Fruit fly (Drosophila melanogaster) whole organism, embryonic: ENCODE measurements around the gene Ptth.

ENCODE experiments used
- Ada2b ChIP-seq: fragments of 200-800 bp; sonication (Bioruptor generic); IDR thresholded peaks from 2 replicates; pipeline ENCODE4 v1.3.6; 2022; ENCODE audit warnings: missing biosample characterization, missing genetic modification characterization
- Awh ChIP-seq: fragments of 200-800 bp; sonication (Bioruptor generic); IDR thresholded peaks from 2 replicates; pipeline ENCODE4, ENCODE4 v1.3.6; 2022; ENCODE audit warnings: missing biosample characterization, missing genetic modification characterization
- Blimp-1 ChIP-seq: fragments of 200-800 bp; sonication (Bioruptor generic); optimal IDR thresholded peaks from 3 replicates; lab custom pipeline; 2018; ENCODE audit warnings: missing biosample characterization, missing genetic modification characterization, mild to moderate bottlenecking, moderate library complexity, missing genetic modification reagents
- Bteb2 ChIP-seq: fragments of 200-800 bp; sonication (Bioruptor generic); optimal IDR thresholded peaks from 2 replicates; lab custom pipeline; 2016; ENCODE audit warnings: missing biosample characterization, missing genetic modification characterization
- C15 ChIP-seq: fragments of 200-800 bp; sonication (Bioruptor generic); IDR thresholded peaks from 3 replicates; pipeline ENCODE4 v1.3.6; 2022; ENCODE audit warnings: missing biosample characterization, missing genetic modification characterization
- CG13287 ChIP-seq: fragments of 200-800 bp; sonication (Bioruptor generic); IDR thresholded peaks from 2 replicates; pipeline ENCODE4 v1.3.6; 2022; ENCODE audit warnings: missing biosample characterization, missing genetic modification characterization; ENCODE audit not compliant: partially characterized antibody
- CG13296 ChIP-seq: fragments of 200-800 bp; sonication (Bioruptor generic); optimal IDR thresholded peaks from 3 replicates; lab custom pipeline; 2018; ENCODE audit warnings: missing biosample characterization, mild to moderate bottlenecking, missing genetic modification characterization
- CG15269 ChIP-seq: fragments of 200-800 bp; sonication (Bioruptor generic); optimal IDR thresholded peaks from 2 replicates; lab custom pipeline; 2018; ENCODE audit warnings: missing biosample characterization, mild to moderate bottlenecking, missing genetic modification characterization, moderate library complexity
- CG15601 ChIP-seq: fragments of 200-800 bp; sonication (Bioruptor generic); optimal IDR thresholded peaks from 3 replicates; lab custom pipeline; 2019; ENCODE audit warnings: missing biosample characterization, mild to moderate bottlenecking, missing genetic modification characterization, moderate library complexity
- CG17328 ChIP-seq: fragments of 200-800 bp; sonication (Bioruptor generic); IDR thresholded peaks from 2 replicates; pipeline ENCODE4 v1.3.6; 2022; ENCODE audit warnings: missing biosample characterization, missing genetic modification characterization
- CG17912 ChIP-seq: fragments of 200-800 bp; sonication (Bioruptor generic); optimal IDR thresholded peaks from 2 replicates; lab custom pipeline; 2018; ENCODE audit warnings: missing biosample characterization, mild to moderate bottlenecking, missing genetic modification characterization
- CG32772 ChIP-seq: fragments of 200-800 bp; sonication (Bioruptor generic); IDR thresholded peaks from 2 replicates; pipeline ENCODE4 v1.3.6; 2022; ENCODE audit warnings: missing biosample characterization, missing genetic modification characterization
- CG43689 ChIP-seq: fragments of 200-800 bp; sonication (Bioruptor generic); IDR thresholded peaks from 2 replicates; pipeline ENCODE4 v1.3.6; 2022; ENCODE audit warnings: missing biosample characterization, missing genetic modification characterization
- CG4730 ChIP-seq: fragments of 200-800 bp; sonication (Bioruptor generic); IDR thresholded peaks from 2 replicates; pipeline ENCODE4 v1.3.6; 2022; ENCODE audit warnings: missing biosample characterization, missing genetic modification characterization
- CG7271 ChIP-seq: fragments of 200-800 bp; sonication (Bioruptor generic); optimal IDR thresholded peaks from 2 replicates; lab custom pipeline; 2018; ENCODE audit warnings: missing biosample characterization, mild to moderate bottlenecking, missing genetic modification characterization, moderate library complexity
- CG7839 ChIP-seq: fragments of 200-800 bp; sonication (Bioruptor generic); optimal IDR thresholded peaks from 3 replicates; lab custom pipeline; 2018; ENCODE audit warnings: missing biosample characterization, mild to moderate bottlenecking, missing genetic modification characterization, moderate library complexity
- CG7987 ChIP-seq: fragments of 200-800 bp; sonication (Bioruptor generic); optimal IDR thresholded peaks from 2 replicates; lab custom pipeline; 2018; ENCODE audit warnings: missing biosample characterization, mild to moderate bottlenecking, missing genetic modification characterization, moderate library complexity
- CG9817 ChIP-seq: fragments of 200-800 bp; sonication (Bioruptor generic); optimal IDR thresholded peaks from 2 replicates; lab custom pipeline; 2018; ENCODE audit warnings: missing biosample characterization, mild to moderate bottlenecking, missing genetic modification characterization, moderate library complexity
- Camta ChIP-seq: fragments of 200-800 bp; sonication (Bioruptor generic); optimal IDR thresholded peaks from 2 replicates; lab custom pipeline; 2016; ENCODE audit warnings: missing biosample characterization, missing genetic modification characterization
- Dip3 ChIP-seq: fragments of 200-800 bp; sonication (Bioruptor generic); optimal IDR thresholded peaks from 3 replicates; lab custom pipeline; 2016; ENCODE audit warnings: missing biosample characterization, missing genetic modification characterization
- Drgx ChIP-seq: fragments of 200-800 bp; sonication (Bioruptor generic); IDR thresholded peaks from 2 replicates; pipeline ENCODE4 v1.3.6; 2022; ENCODE audit warnings: missing biosample characterization, missing genetic modification characterization
- GATAe ChIP-seq: fragments of 200-800 bp; sonication (Bioruptor generic); conservative IDR thresholded peaks from 2 replicates; pipeline ENCODE4 v1.3.6; 2022; ENCODE audit warnings: missing biosample characterization, missing genetic modification characterization
- H15 ChIP-seq: fragments of 200-800 bp; sonication (Bioruptor generic); IDR thresholded peaks from 3 replicates; pipeline ENCODE4 v1.3.6; 2022; ENCODE audit warnings: missing biosample characterization, missing genetic modification characterization
- Hr3 ChIP-seq: fragments of 200-800 bp; sonication (Bioruptor generic); optimal IDR thresholded peaks from 3 replicates; lab custom pipeline; 2016; ENCODE audit warnings: missing biosample characterization, missing genetic modification characterization
- Nf-YC ChIP-seq: fragments of 200-800 bp; optimal IDR thresholded peaks from 3 replicates; lab custom pipeline; 2019; ENCODE audit warnings: missing biosample characterization, mild to moderate bottlenecking, missing genetic modification characterization, moderate library complexity
- Oli ChIP-seq: fragments of 200-800 bp; sonication (Bioruptor generic); optimal IDR thresholded peaks from 2 replicates; lab custom pipeline; 2018; ENCODE audit warnings: missing biosample characterization, mild to moderate bottlenecking, missing genetic modification characterization, moderate library complexity
- Sry-δ ChIP-seq: fragments of 200-800 bp; sonication (Bioruptor generic); optimal IDR thresholded peaks from 2 replicates; lab custom pipeline; 2016; ENCODE audit warnings: missing biosample characterization, missing genetic modification characterization
- Vsx1 ChIP-seq: fragments of 200-800 bp; sonication (Bioruptor generic); optimal IDR thresholded peaks from 2 replicates; lab custom pipeline; 2017; ENCODE audit warnings: missing biosample characterization, mild to moderate bottlenecking, missing genetic modification characterization, missing genetic modification reagents
- abd-A ChIP-seq: fragments of 200-800 bp; sonication (Bioruptor generic); optimal IDR thresholded peaks from 3 replicates; lab custom pipeline; 2019; ENCODE audit warnings: missing biosample characterization, mild to moderate bottlenecking, missing genetic modification characterization, moderate library complexity
- amos ChIP-seq: fragments of 200-800 bp; sonication (Bioruptor generic); IDR thresholded peaks from 2 replicates; pipeline ENCODE4 v1.3.6; 2022; ENCODE audit warnings: missing biosample characterization, missing genetic modification characterization; ENCODE audit not compliant: partially characterized antibody
- ara ChIP-seq: fragments of 200-800 bp; sonication (Bioruptor generic); IDR thresholded peaks from 2 replicates; pipeline ENCODE4 v1.3.6; 2022; ENCODE audit warnings: missing biosample characterization, missing genetic modification characterization
- ase ChIP-seq: fragments of 200-800 bp; sonication (Bioruptor generic); IDR thresholded peaks from 3 replicates; pipeline ENCODE4 v1.3.6; 2022; ENCODE audit warnings: missing biosample characterization, missing genetic modification characterization
- bowl ChIP-seq: fragments of 200-800 bp; sonication (Bioruptor generic); IDR thresholded peaks from 2 replicates; pipeline ENCODE4 v1.3.6; 2022; ENCODE audit warnings: missing biosample characterization, missing genetic modification characterization
- crc ChIP-seq: fragments of 200-800 bp; sonication (Bioruptor generic); optimal IDR thresholded peaks from 2 replicates; lab custom pipeline; 2016; ENCODE audit warnings: missing biosample characterization, missing genetic modification characterization
- crp ChIP-seq, 2 experiments: fragments of 200-800 bp; sonication (Bioruptor generic); optimal IDR thresholded peaks; 2 replicates in 1 of 2; 3 replicates in 1 of 2; lab custom pipeline; 2017; ENCODE audit warnings: missing biosample characterization in 2 of 2, missing genetic modification characterization in 2 of 2, mild to moderate bottlenecking in 1 of 2, moderate library complexity in 1 of 2
- cwo ChIP-seq: fragments of 200-800 bp; sonication (Bioruptor generic); optimal IDR thresholded peaks from 3 replicates; lab custom pipeline; 2017; ENCODE audit warnings: missing biosample characterization, missing genetic modification characterization, mild to moderate bottlenecking, moderate library complexity, missing genetic modification reagents
- dati ChIP-seq: fragments of 200-800 bp; sonication (Bioruptor generic); IDR thresholded peaks from 2 replicates; pipeline ENCODE4 v1.3.6; 2022; ENCODE audit warnings: missing biosample characterization, missing genetic modification characterization
- dysf ChIP-seq: fragments of 200-800 bp; sonication (Bioruptor generic); IDR thresholded peaks from 3 replicates; pipeline ENCODE4 v1.3.6; 2022; ENCODE audit warnings: missing biosample characterization, missing genetic modification characterization
- emc ChIP-seq: fragments of 200-800 bp; sonication (Bioruptor generic); optimal IDR thresholded peaks from 2 replicates; lab custom pipeline; 2016; ENCODE audit warnings: missing biosample characterization, missing genetic modification characterization
- fd102C ChIP-seq: fragments of 200-800 bp; sonication (Bioruptor generic); optimal IDR thresholded peaks from 2 replicates; lab custom pipeline; 2018; ENCODE audit warnings: missing biosample characterization, mild to moderate bottlenecking, missing genetic modification characterization, moderate library complexity
- fd64A ChIP-seq: fragments of 200-800 bp; sonication (Bioruptor generic); optimal IDR thresholded peaks from 3 replicates; lab custom pipeline; 2018; ENCODE audit warnings: missing biosample characterization, mild to moderate bottlenecking, missing genetic modification characterization
- kni ChIP-seq: fragments of 200-800 bp; sonication (Bioruptor generic); optimal IDR thresholded peaks from 3 replicates; lab custom pipeline; 2017; ENCODE audit warnings: mild to moderate bottlenecking, missing biosample characterization, missing genetic modification reagents, missing genetic modification characterization
- onecut ChIP-seq: fragments of 200-800 bp; sonication (Bioruptor generic); IDR thresholded peaks from 2 replicates; pipeline ENCODE4 v1.3.6; 2022; ENCODE audit warnings: missing biosample characterization, missing genetic modification characterization
- shn ChIP-seq: fragments of 200-800 bp; sonication (Bioruptor generic); optimal IDR thresholded peaks from 3 replicates; lab custom pipeline; 2016; ENCODE audit warnings: missing biosample characterization, missing genetic modification characterization
- slou ChIP-seq: fragments of 200-800 bp; sonication (Bioruptor generic); optimal IDR thresholded peaks from 3 replicates; lab custom pipeline; 2016; ENCODE audit warnings: missing biosample characterization, missing genetic modification characterization
- sob ChIP-seq: fragments of 200-800 bp; sonication (Bioruptor generic); IDR thresholded peaks from 2 replicates; pipeline ENCODE4 v1.3.6; 2022; ENCODE audit warnings: missing biosample characterization, missing genetic modification characterization
- sug ChIP-seq: fragments of 200-800 bp; optimal IDR thresholded peaks from 2 replicates; lab custom pipeline; 2019; ENCODE audit warnings: missing biosample characterization, mild to moderate bottlenecking, missing genetic modification characterization, moderate library complexity
- tap ChIP-seq: fragments of 200-800 bp; optimal IDR thresholded peaks from 3 replicates; lab custom pipeline; 2019; ENCODE audit warnings: missing biosample characterization, mild to moderate bottlenecking, missing genetic modification characterization, moderate library complexity
- tin ChIP-seq: fragments of 200-800 bp; sonication (Bioruptor generic); optimal IDR thresholded peaks from 3 replicates; lab custom pipeline; 2016; ENCODE audit warnings: missing biosample characterization, missing genetic modification characterization
- vnd ChIP-seq: fragments of 200-800 bp; sonication (Bioruptor generic); IDR thresholded peaks from 3 replicates; pipeline ENCODE4 v1.3.6; 2022; ENCODE audit warnings: missing biosample characterization, missing genetic modification characterization; ENCODE audit not compliant: partially characterized antibody
- zfh2 ChIP-seq: fragments of 200-800 bp; sonication (Bioruptor generic); optimal IDR thresholded peaks from 2 replicates; lab custom pipeline; 2016; ENCODE audit warnings: missing biosample characterization, missing genetic modification characterization

The Ptth gene

DNA sequence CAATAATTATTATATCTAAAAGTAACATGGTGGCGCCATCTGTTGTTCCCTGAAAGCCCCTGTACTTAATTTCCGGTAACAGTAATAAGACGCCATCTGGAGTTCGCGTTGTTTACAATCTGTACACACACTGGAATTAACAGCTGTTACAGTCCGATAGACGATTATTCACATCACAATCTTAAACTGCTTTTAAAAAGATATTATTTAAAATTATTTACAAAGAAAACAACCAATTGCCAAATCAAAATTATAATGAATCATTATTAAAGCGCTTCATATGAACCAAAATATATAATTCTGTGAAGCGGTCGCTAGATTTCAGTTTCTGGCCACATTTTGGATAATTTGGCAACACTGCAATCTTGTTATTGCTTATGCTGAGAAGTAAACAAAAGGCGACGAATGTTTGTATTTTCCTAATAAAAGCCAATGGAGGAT, 25.8 kb upstream of the Ptth start, which contains the start of gene CG13689 (continued):
- TF ChIP-seq CG13287 (GFP tag; lab: Robert Waterston, UW), result peak; percentile 64
- no peak for TF ChIP-seq CG7271 (tag; lab: Kevin White, UChicago)
- TF ChIP-seq CG13296 (GFP tag; lab: Kevin White, UChicago), result no peak
- TF ChIP-seq amos (GFP tag; lab: Robert Waterston, UW), result peak; percentile 13; the same call in 1 of the 2 replicates
- TF ChIP-seq shn (GFP tag; lab: Kevin White, UChicago), result no peak
- TF ChIP-seq CG43689 (GFP tag; lab: Robert Waterston, UW), result no peak
- TF ChIP-seq emc (GFP tag; lab: Kevin White, UChicago), result no peak
- TF ChIP-seq Hr3, result peak; percentile 67
- TF ChIP-seq Sry-δ, result peak; percentile 41
- TF ChIP-seq Dip3 (GFP tag; lab: Kevin White, UChicago), result peak; percentile 13
- TF ChIP-seq Blimp-1 (GFP tag; lab: Kevin White, UChicago), result no peak
- TF ChIP-seq Ada2b (GFP tag; lab: Robert Waterston, UW), result no peak
- peak; percentile 57 for TF ChIP-seq tin (GFP tag; lab: Kevin White, UChicago)
- no peak for TF ChIP-seq bowl (GFP tag; lab: Robert Waterston, UW)
- no peak for TF ChIP-seq sug (tag; lab: Kevin White, UChicago)
- no peak for TF ChIP-seq vnd (GFP tag; lab: Robert Waterston, UW)
- no peak for TF ChIP-seq ara
- no peak for TF ChIP-seq H15
- no peak for TF ChIP-seq Nf-YC (tag; lab: Kevin White, UChicago)
- peak; percentile 10 for TF ChIP-seq tap (tag; lab: Kevin White, UChicago)
- peak; percentile 37 for TF ChIP-seq fd102C (GFP tag; lab: Kevin White, UChicago)
- peak; percentile 23 for TF ChIP-seq slou (GFP tag; lab: Kevin White, UChicago)
- TF ChIP-seq cwo (GFP tag; lab: Kevin White, UChicago), result no peak
- TF ChIP-seq abd-A, result no peak
- TF ChIP-seq GATAe (GFP tag; lab: Robert Waterston, UW), result no peak
- TF ChIP-seq Oli (tag; lab: Kevin White, UChicago), result no peak
- no peak for TF ChIP-seq dati (GFP tag; lab: Robert Waterston, UW)
- TF ChIP-seq CG32772, result peak; percentile 51; the same call in 1 of the 2 replicates
- TF ChIP-seq crp (GFP tag; optimal IDR thresholded peaks at IDR 0.05; lab: Kevin White, UChicago), result peak in 1 of 2 experiments; percentile 53
- TF ChIP-seq Awh (GFP tag; lab: Robert Waterston, UW), result no peak
- peak; percentile 21 for TF ChIP-seq CG15601 (tag; lab: Kevin White, UChicago)
- TF ChIP-seq onecut (GFP tag; lab: Robert Waterston, UW), result peak; percentile 55
- peak; percentile 61 for TF ChIP-seq CG7839
- no peak for TF ChIP-seq C15 (GFP tag; lab: Robert Waterston, UW)
- peak; percentile 19; the same call in 1 of the 2 replicates for TF ChIP-seq CG4730 (GFP tag; lab: Robert Waterston, UW)
- no peak for TF ChIP-seq kni (GFP tag; lab: Kevin White, UChicago)
- TF ChIP-seq sob (GFP tag; lab: Robert Waterston, UW), result peak; percentile 36; the same call in 1 of the 2 replicates
- no peak; the same call in 1 of the 2 replicates for TF ChIP-seq CG17328
- peak; percentile 45 for TF ChIP-seq CG7987 (GFP tag; lab: Kevin White, UChicago)
- peak; percentile 74 for TF ChIP-seq CG9817
- TF ChIP-seq fd64A (GFP tag; lab: Kevin White, UChicago), result no peak
- TF ChIP-seq ase, result peak; percentile 48; the same call in 1 of the 3 replicates
- TF ChIP-seq Camta (GFP tag; lab: Kevin White, UChicago), result peak; percentile 41
- TF ChIP-seq Vsx1 (GFP tag; lab: Kevin White, UChicago), result peak; percentile 6
- no peak for TF ChIP-seq CG15269 (tag; lab: Kevin White, UChicago)
- no peak for TF ChIP-seq crc (GFP tag; lab: Kevin White, UChicago)
- peak; percentile 44 for TF ChIP-seq CG17912 (GFP tag; lab: Kevin White, UChicago)
- TF ChIP-seq Drgx (GFP tag; lab: Robert Waterston, UW), result no peak
- peak; percentile 71 for TF ChIP-seq dysf (GFP tag; lab: Robert Waterston, UW)
- no peak for TF ChIP-seq Bteb2 (GFP tag; lab: Kevin White, UChicago)
- TF ChIP-seq zfh2 (GFP tag; lab: Kevin White, UChicago), result no peak
